5 fruit fly cellular contexts compared by ENCODE assay signal in genomic region chrX:10385757-10386156, dm6.
TF ChIP-seq lines count a peak whose summit lies in the region.

Gene Psf3, minus strand, starts transcription at chrX:10385861.
Gene flw, plus strand, starts transcription at chrX:10385960.

- no peak for TF ChIP-seq CTCF in whole organism, embryonic (GFP tag; optimal IDR thresholded peaks at IDR 0.05; lab: Kevin White, UChicago)

TF ChIP-seq in whole organism, adult, 20 proteins besides CTCF, POLR2A, EP300 and RAD21 (continues in another document):
- TF ChIP-seq Clk (GFP tag; optimal IDR thresholded peaks at IDR 0.05; lab: Kevin White, UChicago), result no peak
- peak; percentile 31 for TF ChIP-seq CG12768 (GFP tag; optimal IDR thresholded peaks at IDR 0.05; lab: Kevin White, UChicago)
- no peak for TF ChIP-seq Mnt (GFP tag; optimal IDR thresholded peaks at IDR 0.05; lab: Kevin White, UChicago)
- TF ChIP-seq CG33017 (tag; optimal IDR thresholded peaks at IDR 0.05; lab: Kevin White, UChicago), result no peak
- peak; percentile 51 for TF ChIP-seq ovo (GFP tag; optimal IDR thresholded peaks at IDR 0.05; lab: Kevin White, UChicago)
- TF ChIP-seq cic (GFP tag; optimal IDR thresholded peaks at IDR 0.05; lab: Kevin White, UChicago), result peak; percentile 10
- TF ChIP-seq CG1620 (GFP tag; optimal IDR thresholded peaks at IDR 0.05; lab: Kevin White, UChicago), result peak; percentile 74
- TF ChIP-seq CG11617 (GFP tag; optimal IDR thresholded peaks at IDR 0.05; lab: Kevin White, UChicago), result no peak
- TF ChIP-seq CG14711 (tag; optimal IDR thresholded peaks at IDR 0.05; lab: Kevin White, UChicago), result peak; percentile 8
- TF ChIP-seq Crg-1 (GFP tag; optimal IDR thresholded peaks at IDR 0.05; lab: Kevin White, UChicago), result peak; percentile 39
- peak; percentile 45 for TF ChIP-seq pad (GFP tag; optimal IDR thresholded peaks at IDR 0.05; lab: Kevin White, UChicago)
- no peak for TF ChIP-seq CG7045 (GFP tag; optimal IDR thresholded peaks at IDR 0.05; lab: Kevin White, UChicago)
- TF ChIP-seq kay (GFP tag; lab: Kevin White, UChicago; ENCODE audit: borderline replicate concordance), result no peak
- no peak for TF ChIP-seq tj (GFP tag; optimal IDR thresholded peaks at IDR 0.05; lab: Kevin White, UChicago)
- TF ChIP-seq toe (GFP tag; optimal IDR thresholded peaks at IDR 0.05; lab: Kevin White, UChicago), result peak; percentile 31
- peak; percentile 26 for TF ChIP-seq bab1 (GFP tag; optimal IDR thresholded peaks at IDR 0.05; lab: Kevin White, UChicago)
- no peak for TF ChIP-seq CG5204 (GFP tag; optimal IDR thresholded peaks at IDR 0.05; lab: Kevin White, UChicago)
- no peak for TF ChIP-seq Hr96 (GFP tag; optimal IDR thresholded peaks at IDR 0.05; lab: Kevin White, UChicago)
- TF ChIP-seq cnc (optimal IDR thresholded peaks at IDR 0.05; lab: Kevin White, UChicago), result no peak

TF ChIP-seq in whole organism, embryonic, 481 proteins besides CTCF, POLR2A, EP300 and RAD21 (continues in another document):
- TF ChIP-seq CG18599 (GFP tag; optimal IDR thresholded peaks at IDR 0.05; lab: Kevin White, UChicago) (peak; percentile 19), MTF-1 (GFP tag; optimal IDR thresholded peaks at IDR 0.05; lab: Kevin White, UChicago; ENCODE audit: borderline replicate concordance) (no peak), HLH54F (GFP tag; optimal IDR thresholded peaks at IDR 0.05; lab: Kevin White, UChicago) (peak; percentile 24), D19B (GFP tag; optimal IDR thresholded peaks at IDR 0.05; lab: Kevin White, UChicago) (no peak), CG18476 (GFP tag; optimal IDR thresholded peaks at IDR 0.05; lab: Kevin White, UChicago) (no peak), phol (tag; optimal IDR thresholded peaks at IDR 0.05; lab: Kevin White, UChicago) (peak; percentile 29), CG10209 (GFP tag; optimal IDR thresholded peaks at IDR 0.05; lab: Kevin White, UChicago) (no peak), CG13287 (GFP tag; IDR thresholded peaks at IDR 0.05; lab: Robert Waterston, UW; ENCODE audit: partially characterized antibody) (peak; percentile 68), sima (GFP tag; optimal IDR thresholded peaks at IDR 0.05; lab: Kevin White, UChicago) (no peak), CG7963 (GFP tag; IDR thresholded peaks at IDR 0.05; lab: Robert Waterston, UW; ENCODE audit: partially characterized antibody) (0 out of 3 replicates have a peak, but pooled peaks have one; percentile 34), gce (GFP tag; IDR thresholded peaks at IDR 0.05; lab: Robert Waterston, UW) (no peak), Opbp (GFP tag; IDR thresholded peaks at IDR 0.05; lab: Robert Waterston, UW; ENCODE audit: partially characterized antibody) (peak; percentile 72; the same call in 2 of the 3 replicates), Nf-YC (tag; optimal IDR thresholded peaks at IDR 0.05; lab: Kevin White, UChicago) (peak; percentile 29), wdn (GFP tag; IDR thresholded peaks at IDR 0.05; lab: Robert Waterston, UW) (no peak), pho (GFP tag; optimal IDR thresholded peaks at IDR 0.05; lab: Kevin White, UChicago) (peak; percentile 20), Antp (GFP tag; optimal IDR thresholded peaks at IDR 0.05; lab: Kevin White, UChicago) (peak; percentile 4), BEAF-32 (GFP tag; optimal IDR thresholded peaks at IDR 0.05; lab: Kevin White, UChicago) (peak; percentile 76)

TF ChIP-seq in whole organism, prepupa, 60 proteins besides CTCF, POLR2A, EP300 and RAD21 (continues in another document):
- TF ChIP-seq esn (GFP tag; optimal IDR thresholded peaks at IDR 0.05; lab: Kevin White, UChicago) (peak; percentile 13), CG6808 (GFP tag; optimal IDR thresholded peaks at IDR 0.05; lab: Kevin White, UChicago) (peak; percentile 6), CG6792 (GFP tag; optimal IDR thresholded peaks at IDR 0.05; lab: Kevin White, UChicago) (no peak), Eip75B (GFP tag; optimal IDR thresholded peaks at IDR 0.05; lab: Kevin White, UChicago) (no peak), salr (GFP tag; optimal IDR thresholded peaks at IDR 0.05; lab: Kevin White, UChicago) (no peak), CG11294 (GFP tag; IDR thresholded peaks at IDR 0.05; lab: Robert Waterston, UW) (no peak), Smox (GFP tag; optimal IDR thresholded peaks at IDR 0.05; lab: Kevin White, UChicago) (no peak), CG34406 (GFP tag; optimal IDR thresholded peaks at IDR 0.05; lab: Kevin White, UChicago) (peak; percentile 14), OdsH (GFP tag; optimal IDR thresholded peaks at IDR 0.05; lab: Kevin White, UChicago) (no peak), CG31627 (GFP tag; optimal IDR thresholded peaks at IDR 0.05; lab: Kevin White, UChicago) (peak; percentile 4), Blimp-1 (GFP tag; optimal IDR thresholded peaks at IDR 0.05; lab: Kevin White, UChicago) (no peak), net (GFP tag; optimal IDR thresholded peaks at IDR 0.05; lab: Kevin White, UChicago) (no peak), Ets96B (tag; optimal IDR thresholded peaks at IDR 0.05; lab: Kevin White, UChicago) (no peak), Hr39 (GFP tag; optimal IDR thresholded peaks at IDR 0.05; lab: Kevin White, UChicago) (no peak), cyc (GFP tag; optimal IDR thresholded peaks at IDR 0.05; lab: Kevin White, UChicago) (no peak), lz (GFP tag; optimal IDR thresholded peaks at IDR 0.05; lab: Kevin White, UChicago) (no peak), CG8632 (GFP tag; optimal IDR thresholded peaks at IDR 0.05; lab: Kevin White, UChicago) (no peak), CG11762 (GFP tag; optimal IDR thresholded peaks at IDR 0.05; lab: Kevin White, UChicago; ENCODE audit: insufficient read depth) (no peak), CG6163 (GFP tag; IDR thresholded peaks at IDR 0.05; lab: Robert Waterston, UW) (no peak), Sox14 (GFP tag; optimal IDR thresholded peaks at IDR 0.05; lab: Kevin White, UChicago) (no peak)

TF ChIP-seq in whole organism, pupa, 21 proteins besides CTCF, POLR2A, EP300 and RAD21:
- TF ChIP-seq CG13204 (GFP tag; optimal IDR thresholded peaks at IDR 0.05; lab: Kevin White, UChicago), result no peak
- TF ChIP-seq CG8301 (tag; optimal IDR thresholded peaks at IDR 0.05; lab: Kevin White, UChicago), result no peak
- no peak; the same call in 2 of the 3 replicates for TF ChIP-seq fd96Ca (GFP tag; IDR thresholded peaks at IDR 0.05; lab: Robert Waterston, UW)
- TF ChIP-seq CG4496 (GFP tag; IDR thresholded peaks at IDR 0.05; lab: Robert Waterston, UW), result 0 out of 3 replicates have a peak, but pooled peaks have one; percentile 7
- TF ChIP-seq CG14655 (GFP tag; optimal IDR thresholded peaks at IDR 0.05; lab: Kevin White, UChicago), result no peak
- TF ChIP-seq D1 (tag; optimal IDR thresholded peaks at IDR 0.05; lab: Kevin White, UChicago), result no peak
- no peak for TF ChIP-seq CG8159 (tag; optimal IDR thresholded peaks at IDR 0.05; lab: Kevin White, UChicago)
- TF ChIP-seq EcR (GFP tag; optimal IDR thresholded peaks at IDR 0.05; lab: Kevin White, UChicago), result no peak
- TF ChIP-seq Pif1B (GFP tag; optimal IDR thresholded peaks at IDR 0.05; lab: Kevin White, UChicago), result peak; percentile 29
- no peak for TF ChIP-seq CG17806 (tag; optimal IDR thresholded peaks at IDR 0.05; lab: Kevin White, UChicago)
- 0 out of 2 replicates have a peak, but pooled peaks have one; percentile 29 for TF ChIP-seq CG12605 (GFP tag; IDR thresholded peaks at IDR 0.05; lab: Robert Waterston, UW)
- TF ChIP-seq Snoo (tag; optimal IDR thresholded peaks at IDR 0.05; lab: Kevin White, UChicago), result no peak
- 0 out of 2 replicates have a peak, but pooled peaks have one; percentile 11 for TF ChIP-seq CG32121 (GFP tag; IDR thresholded peaks at IDR 0.05; lab: Robert Waterston, UW)
- no peak for TF ChIP-seq CG9948 (tag; optimal IDR thresholded peaks at IDR 0.05; lab: Kevin White, UChicago)

TF ChIP-seq in whole organism, wandering third instar larva, 38 proteins besides CTCF, POLR2A, EP300 and RAD21:
- TF ChIP-seq CG9705 (GFP tag; optimal IDR thresholded peaks at IDR 0.05; lab: Kevin White, UChicago), result peak; percentile 6
- no peak for TF ChIP-seq GATAd (GFP tag; optimal IDR thresholded peaks at IDR 0.05; lab: Kevin White, UChicago)
- TF ChIP-seq sage (GFP tag; optimal IDR thresholded peaks at IDR 0.05; lab: Kevin White, UChicago), result peak; percentile 18
- no peak for TF ChIP-seq Dif (GFP tag; optimal IDR thresholded peaks at IDR 0.05; lab: Kevin White, UChicago; ENCODE audit: partially characterized antibody)
- TF ChIP-seq rgr (GFP tag; optimal IDR thresholded peaks at IDR 0.05; lab: Kevin White, UChicago), result peak; percentile 33
- no peak for TF ChIP-seq HLH106 (tag; optimal IDR thresholded peaks at IDR 0.05; lab: Kevin White, UChicago)
TF ChIP-seq in whole organism, wandering third instar larva: peak in this region for 3.
